Fruit fly (Drosophila melanogaster) whole organism, embryonic: ENCODE measurements around the gene CG13894.
A peak's percentile ranks its signal among the peaks of the same experiment; 100 is the strongest.

Source experiments
- ATbp ChIP-seq: fragments of 200-800 bp; sonication (Bioruptor generic); optimal IDR thresholded peaks from 2 replicates; lab custom pipeline; 2017; ENCODE audit warnings: missing biosample characterization, mild to moderate bottlenecking, missing genetic modification characterization, missing genetic modification reagents
- B-H1 ChIP-seq: fragments of 200-800 bp; sonication (Bioruptor generic); IDR thresholded peaks from 3 replicates; pipeline ENCODE4 v1.3.6; 2022; ENCODE audit warnings: missing biosample characterization, missing genetic modification characterization
- CG10431 ChIP-seq: fragments of 200-800 bp; sonication (Bioruptor generic); optimal IDR thresholded peaks from 3 replicates; lab custom pipeline; 2018; ENCODE audit warnings: missing biosample characterization, mild to moderate bottlenecking, missing genetic modification characterization
- CG1233 ChIP-seq: fragments of 200-800 bp; sonication (Bioruptor generic); optimal IDR thresholded peaks from 4 replicates; lab custom pipeline; 2018; ENCODE audit warnings: missing biosample characterization, mild to moderate bottlenecking, missing genetic modification characterization
- CG17912 ChIP-seq: fragments of 200-800 bp; sonication (Bioruptor generic); optimal IDR thresholded peaks from 2 replicates; lab custom pipeline; 2018; ENCODE audit warnings: missing biosample characterization, mild to moderate bottlenecking, missing genetic modification characterization
- CG18476 ChIP-seq: fragments of 200-800 bp; sonication (Bioruptor generic); optimal IDR thresholded peaks from 2 replicates; lab custom pipeline; 2016; ENCODE audit warnings: missing biosample characterization, mild to moderate bottlenecking, missing genetic modification characterization
- CG2202 ChIP-seq: fragments of 200-800 bp; sonication (Bioruptor generic); optimal IDR thresholded peaks from 2 replicates; lab custom pipeline; 2018; ENCODE audit warnings: missing biosample characterization, mild to moderate bottlenecking, missing genetic modification characterization
- CG30020 ChIP-seq: fragments of 200-800 bp; optimal IDR thresholded peaks from 2 replicates; lab custom pipeline; 2019; ENCODE audit warnings: missing biosample characterization, mild to moderate bottlenecking, missing genetic modification characterization, moderate library complexity
- CG34224 ChIP-seq: fragments of 200-800 bp; sonication (Bioruptor generic); IDR thresholded peaks from 3 replicates; pipeline ENCODE4 v1.3.6; 2022; ENCODE audit warnings: missing biosample characterization, missing genetic modification characterization; ENCODE audit not compliant: partially characterized antibody
- CG8388 ChIP-seq: fragments of 200-800 bp; sonication (Bioruptor generic); optimal IDR thresholded peaks from 2 replicates; lab custom pipeline; 2019; ENCODE audit warnings: missing biosample characterization, mild to moderate bottlenecking, missing genetic modification characterization, moderate library complexity
- D ChIP-seq, 2 experiments: fragments of 200-800 bp in 1 of 2; fragments of >200 bp in 1 of 2; sonication (Bioruptor generic) in 1 of 2; optimal IDR thresholded peaks; 2 replicates in 1 of 2; 3 replicates in 1 of 2; lab custom pipeline; 2017; ENCODE audit warnings: mild to moderate bottlenecking in 1 of 2, missing biosample characterization in 1 of 2, missing genetic modification characterization in 1 of 2, missing genetic modification reagents in 1 of 2
- Dfd ChIP-seq, 2 experiments: fragments of >200 bp; optimal IDR thresholded peaks; 2 replicates each; lab custom pipeline; 2017; ENCODE audit warnings: missing biosample characterization in 2 of 2, missing genetic modification characterization in 2 of 2
- Ets65A ChIP-seq: fragments of 200-800 bp; sonication (Bioruptor generic); peaks from one replicate; lab custom pipeline; 2016; ENCODE audit warnings: missing biosample characterization, missing genetic modification characterization
- HmgZ ChIP-seq: fragments of 200-800 bp; sonication (Bioruptor generic); optimal IDR thresholded peaks from 2 replicates; lab custom pipeline; 2018; ENCODE audit warnings: missing biosample characterization, mild to moderate bottlenecking, missing genetic modification characterization
- Hmr ChIP-seq: fragments of 200-800 bp; sonication (Bioruptor generic); optimal IDR thresholded peaks from 3 replicates; lab custom pipeline; 2017; ENCODE audit warnings: mild to moderate bottlenecking, missing biosample characterization, missing genetic modification reagents, missing genetic modification characterization
- Hsf ChIP-seq: fragments of 200-800 bp; sonication (Bioruptor generic); optimal IDR thresholded peaks from 3 replicates; lab custom pipeline; 2016; ENCODE audit warnings: missing biosample characterization, missing genetic modification characterization
- Oaz ChIP-seq: fragments of 200-800 bp; sonication (Bioruptor generic); IDR thresholded peaks from 2 replicates; pipeline ENCODE4 v1.3.6; 2022; ENCODE audit warnings: missing biosample characterization, missing genetic modification characterization
- PHDP ChIP-seq: fragments of 200-800 bp; sonication (Bioruptor generic); optimal IDR thresholded peaks from 3 replicates; lab custom pipeline; 2018; ENCODE audit warnings: missing biosample characterization, mild to moderate bottlenecking, missing genetic modification characterization, moderate library complexity
- Usf ChIP-seq: fragments of 200-800 bp; sonication (Bioruptor generic); optimal IDR thresholded peaks from 2 replicates; lab custom pipeline; 2017; ENCODE audit warnings: missing genotype, missing biosample characterization, missing genetic modification characterization
- ara ChIP-seq: fragments of 200-800 bp; sonication (Bioruptor generic); IDR thresholded peaks from 2 replicates; pipeline ENCODE4 v1.3.6; 2022; ENCODE audit warnings: missing biosample characterization, missing genetic modification characterization
- bbx ChIP-seq: fragments of 200-800 bp; sonication (Bioruptor generic); IDR thresholded peaks from 2 replicates; pipeline ENCODE4 v1.3.6; 2022; ENCODE audit warnings: missing biosample characterization, missing genetic modification characterization; ENCODE audit not compliant: partially characterized antibody
- bigmax ChIP-seq: fragments of 200-800 bp; sonication (Bioruptor generic); optimal IDR thresholded peaks from 2 replicates; lab custom pipeline; 2018; ENCODE audit warnings: missing biosample characterization, mild to moderate bottlenecking, missing genetic modification characterization
- br ChIP-seq: fragments of >200 bp; optimal IDR thresholded peaks from 2 replicates; lab custom pipeline; 2017
- chm ChIP-seq: fragments of 200-800 bp; sonication (Bioruptor generic); IDR thresholded peaks from 2 replicates; pipeline ENCODE4 v1.3.6; 2022; ENCODE audit warnings: missing biosample characterization, missing genetic modification characterization
- corto ChIP-seq: fragments of 200-800 bp; sonication (Bioruptor generic); optimal IDR thresholded peaks from 2 replicates; lab custom pipeline; 2016; ENCODE audit warnings: missing biosample characterization, mild to moderate bottlenecking, missing genetic modification characterization, moderate library complexity
- danr ChIP-seq: fragments of 200-800 bp; sonication (Bioruptor generic); IDR thresholded peaks from 2 replicates; pipeline ENCODE4 v1.3.6; 2022; ENCODE audit warnings: missing biosample characterization, missing genetic modification characterization
- en ChIP-seq: fragments of 200-800 bp; sonication (Bioruptor generic); optimal IDR thresholded peaks from 2 replicates; lab custom pipeline; 2016; ENCODE audit warnings: missing biosample characterization, missing genetic modification characterization
- grau ChIP-seq: fragments of 200-800 bp; optimal IDR thresholded peaks from 3 replicates; lab custom pipeline; 2019; ENCODE audit warnings: missing biosample characterization, mild to moderate bottlenecking, missing genetic modification characterization, moderate library complexity
- gsb-n ChIP-seq: fragments of 200-800 bp; sonication (Bioruptor generic); optimal IDR thresholded peaks from 3 replicates; lab custom pipeline; 2018; ENCODE audit warnings: missing biosample characterization, mild to moderate bottlenecking, missing genetic modification characterization
- hkb ChIP-seq, 2 experiments: fragments of 200-800 bp in 1 of 2; fragments of >200 bp in 1 of 2; sonication (Bioruptor generic) in 1 of 2; IDR thresholded peaks in 1 of 2; optimal IDR thresholded peaks in 1 of 2; 2 replicates each; pipeline versions ENCODE4 v1.3.6 to Lab custom; 2017 to 2022; ENCODE audit warnings: missing biosample characterization in 1 of 2, missing genetic modification characterization in 1 of 2
- inv ChIP-seq: fragments of 200-800 bp; sonication (Bioruptor generic); IDR thresholded peaks from 2 replicates; pipeline ENCODE4 v1.3.6; 2022; ENCODE audit warnings: missing biosample characterization, missing genetic modification characterization; ENCODE audit not compliant: partially characterized antibody
- lbe ChIP-seq: fragments of 200-800 bp; sonication (Bioruptor generic); optimal IDR thresholded peaks from 2 replicates; lab custom pipeline; 2016; ENCODE audit warnings: missing biosample characterization, mild to moderate bottlenecking, missing genetic modification characterization
- lilli ChIP-seq: fragments of 200-800 bp; sonication (Bioruptor generic); optimal IDR thresholded peaks from 3 replicates; lab custom pipeline; 2016; ENCODE audit warnings: missing biosample characterization, missing genetic modification characterization
- lmd ChIP-seq: fragments of 200-800 bp; sonication (Bioruptor generic); IDR thresholded peaks from 2 replicates; pipeline ENCODE4 v1.3.6; 2022; ENCODE audit warnings: missing biosample characterization, missing genetic modification characterization
- nau ChIP-seq: fragments of 200-800 bp; sonication (Bioruptor generic); optimal IDR thresholded peaks from 3 replicates; lab custom pipeline; 2017; ENCODE audit warnings: missing biosample characterization, mild to moderate bottlenecking, missing genetic modification characterization, missing genetic modification reagents
- nerfin-2 ChIP-seq: fragments of 200-800 bp; sonication (Bioruptor generic); IDR thresholded peaks from 2 replicates; pipeline ENCODE4 v1.3.6; 2022; ENCODE audit warnings: missing biosample characterization, missing genetic modification characterization; ENCODE audit not compliant: partially characterized antibody
- org-1 ChIP-seq: fragments of 200-800 bp; sonication (Bioruptor generic); optimal IDR thresholded peaks from 2 replicates; lab custom pipeline; 2017; ENCODE audit warnings: missing biosample characterization, missing genetic modification characterization
- otp ChIP-seq: fragments of 200-800 bp; sonication (Bioruptor generic); IDR thresholded peaks from 3 replicates; pipeline ENCODE4, ENCODE4 v1.3.6; 2022; ENCODE audit warnings: missing biosample characterization, missing genetic modification characterization
- repo ChIP-seq: fragments of 200-800 bp; sonication (Bioruptor generic); optimal IDR thresholded peaks from 2 replicates; lab custom pipeline; 2016; ENCODE audit warnings: missing biosample characterization, missing genetic modification characterization
- sens ChIP-seq: fragments of 200-800 bp; sonication (Bioruptor generic); peaks from one replicate; lab custom pipeline; 2016; ENCODE audit warnings: missing biosample characterization, missing genetic modification characterization
- so ChIP-seq: fragments of 200-800 bp; sonication (Bioruptor generic); IDR thresholded peaks from 3 replicates; pipeline ENCODE4 v1.3.6; 2022; ENCODE audit warnings: missing biosample characterization, missing genetic modification characterization
- vfl ChIP-seq: fragments of 200-800 bp; sonication (Bioruptor generic); optimal IDR thresholded peaks from 2 replicates; lab custom pipeline; 2016; ENCODE audit warnings: missing biosample characterization, missing genetic modification characterization
- z ChIP-seq: fragments of 200-800 bp; sonication (Bioruptor generic); IDR thresholded peaks from 3 replicates; pipeline ENCODE4 v1.3.6; 2022; ENCODE audit warnings: missing biosample characterization, missing genetic modification characterization

The CG13894 gene

DNA sequence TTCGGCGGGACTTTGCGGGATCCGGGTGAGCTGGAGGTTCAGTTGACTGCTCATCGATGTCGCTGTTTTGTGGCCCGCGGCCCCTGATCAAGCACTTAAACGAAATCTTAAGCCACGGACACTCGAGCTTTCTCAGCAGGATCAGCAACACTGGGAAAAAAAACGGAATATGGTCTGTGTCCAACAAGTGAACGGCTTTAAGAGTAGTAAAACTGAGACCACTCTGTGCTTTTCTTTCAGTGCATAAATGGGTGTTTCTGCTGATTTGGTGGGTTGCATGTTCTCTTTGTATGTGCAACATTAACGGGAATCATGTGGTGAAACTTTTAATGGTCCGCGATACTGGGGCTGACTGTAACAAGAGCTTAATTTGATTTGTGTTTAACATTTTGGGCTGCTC lies 30.4 kb upstream of the CG13894 start:
- TF ChIP-seq Oaz (GFP tag; lab: Robert Waterston, UW) = no peak
- TF ChIP-seq Usf (GFP tag; lab: Kevin White, UChicago) = no peak
- TF ChIP-seq hkb (optimal IDR thresholded peaks at IDR 0.05; lab: Kevin White, UChicago) = peak; percentile 8
- no peak for TF ChIP-seq hkb (GFP tag; IDR thresholded peaks at IDR 0.05; lab: Robert Waterston, UW)

DNA sequence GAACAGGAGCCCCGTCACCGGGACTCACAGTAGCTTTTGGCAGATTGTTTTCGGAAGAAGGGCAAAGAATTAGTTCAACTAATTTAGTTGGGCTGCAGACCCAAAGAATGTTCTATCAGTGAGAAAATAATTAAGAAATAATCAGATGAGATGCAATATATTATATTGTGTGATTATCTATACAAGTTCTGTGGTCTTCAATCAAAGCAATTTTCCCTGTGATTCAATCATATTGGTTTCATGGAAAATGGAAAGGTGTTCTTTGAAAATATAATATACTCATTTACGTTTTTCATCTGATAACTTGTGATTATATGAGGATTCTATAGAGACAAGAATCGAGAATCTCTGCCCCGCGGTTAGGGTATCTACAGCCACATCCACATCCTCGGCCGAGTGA lies 29.6 kb upstream of the CG13894 start:
- TF ChIP-seq inv (GFP tag; lab: Robert Waterston, UW) (no peak), sens (GFP tag; lab: Kevin White, UChicago) (peak; percentile 49), CG1233 (GFP tag; lab: Kevin White, UChicago) (no peak), PHDP (tag; lab: Kevin White, UChicago) (no peak)

DNA sequence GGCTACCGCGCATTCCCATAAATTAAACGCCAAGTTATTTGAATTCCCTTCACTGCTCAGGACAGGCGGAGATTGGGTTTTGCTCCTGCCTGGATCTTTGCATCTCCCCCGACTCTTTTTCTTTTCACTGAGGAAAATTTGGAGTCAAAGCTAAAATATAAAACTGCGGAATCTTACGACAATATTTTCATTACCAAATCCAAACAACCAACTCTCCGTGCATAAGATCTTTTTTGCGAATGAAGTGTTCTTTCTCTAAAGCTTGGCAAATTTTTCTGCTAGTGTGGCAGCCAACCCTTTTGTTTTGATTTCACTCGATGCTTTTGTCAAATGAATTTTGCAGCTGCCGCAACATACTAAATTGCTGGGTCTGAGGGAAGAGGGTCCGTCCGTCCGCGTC lies 28.9 kb upstream of the CG13894 start:
- TF ChIP-seq CG8388 (no peak), bigmax (GFP tag; lab: Kevin White, UChicago) (no peak), otp (no peak), br (lab: Kevin White, UChicago) (no peak), corto (GFP tag; lab: Kevin White, UChicago) (peak; percentile 81), CG17912 (GFP tag; lab: Kevin White, UChicago) (no peak), vfl (GFP tag; lab: Kevin White, UChicago) (no peak), org-1 (GFP tag; lab: Kevin White, UChicago) (no peak), lilli (no peak), Ets65A (GFP tag; lab: Kevin White, UChicago) (peak; percentile 70), lmd (GFP tag; lab: Robert Waterston, UW) (no peak), Hmr (GFP tag; lab: Kevin White, UChicago) (no peak), lbe (GFP tag; lab: Kevin White, UChicago) (peak; percentile 85), so (GFP tag; lab: Robert Waterston, UW) (no peak), Dfd (GFP tag; optimal IDR thresholded peaks at IDR 0.05; lab: Kevin White, UChicago) (no peak), CG2202 (tag; lab: Kevin White, UChicago) (no peak)

DNA sequence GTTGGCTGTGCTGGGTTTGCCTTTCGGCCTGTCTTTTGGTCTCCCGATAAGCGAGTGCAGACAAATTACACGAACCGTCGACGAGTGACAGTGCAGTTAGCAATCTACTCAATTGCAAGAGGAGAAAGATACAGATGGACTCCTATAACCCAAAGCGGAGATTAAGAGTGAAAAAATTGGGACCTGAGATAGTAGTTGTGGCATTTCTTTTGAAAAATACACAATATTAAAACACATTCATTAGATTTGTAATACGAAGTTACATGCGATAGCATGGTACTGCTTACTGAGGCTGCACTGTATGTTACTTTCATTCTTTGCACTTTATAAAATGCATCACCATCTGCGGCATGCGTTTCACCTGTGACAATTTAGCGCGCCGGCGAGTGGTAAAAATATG lies 28.2 kb upstream of the CG13894 start:
- peak; percentile 34; the same call in 1 of the 2 replicates for TF ChIP-seq chm (GFP tag; lab: Robert Waterston, UW)
- peak; percentile 36 for TF ChIP-seq grau (tag; lab: Kevin White, UChicago)
- TF ChIP-seq en (GFP tag; lab: Kevin White, UChicago) = no peak
- TF ChIP-seq z (GFP tag; lab: Robert Waterston, UW) = 0 out of 3 replicates have a peak, but pooled peaks have one; percentile 29
- TF ChIP-seq CG30020 (tag; lab: Kevin White, UChicago) = no peak
- TF ChIP-seq ara (GFP tag; lab: Robert Waterston, UW) = 0 out of 2 replicates have a peak, but pooled peaks have one; percentile 15
- TF ChIP-seq sens (GFP tag; lab: Kevin White, UChicago) = peak; percentile 79

DNA sequence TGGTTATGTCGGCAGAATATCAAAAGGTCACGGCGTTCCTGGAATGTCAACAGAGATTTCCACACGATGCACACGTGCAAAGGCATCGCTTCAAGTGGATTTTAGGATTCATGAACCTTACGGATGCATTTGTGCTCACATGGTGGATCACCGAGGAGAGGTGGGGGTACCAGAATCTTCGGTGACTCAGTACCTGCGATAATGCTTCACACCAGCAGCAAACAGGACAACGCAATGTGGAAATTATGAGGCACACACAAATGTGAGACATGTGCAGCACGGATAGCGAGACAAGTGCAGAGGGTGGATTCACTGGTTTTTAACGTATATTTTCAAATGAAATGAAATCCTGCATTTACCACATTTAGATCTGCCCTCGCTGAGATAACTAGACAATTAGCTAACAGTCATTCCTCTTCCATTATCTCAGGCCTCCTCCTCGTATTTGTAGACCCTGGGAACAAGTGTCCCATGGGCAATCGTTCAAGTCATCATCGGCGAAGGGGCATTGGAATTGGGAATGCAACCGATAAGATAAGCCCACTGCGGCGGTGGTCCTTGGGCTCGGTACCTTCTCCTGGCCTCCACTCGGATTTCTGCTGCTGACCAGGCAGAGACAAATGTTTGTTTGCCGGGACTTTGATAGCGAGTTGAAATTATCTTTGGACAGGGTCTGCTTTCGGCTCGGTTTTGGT lies 27.7 kb upstream of the CG13894 start:
- no peak for TF ChIP-seq nerfin-2 (GFP tag; lab: Robert Waterston, UW)
- no peak for TF ChIP-seq gsb-n
- TF ChIP-seq nau = no peak
- TF ChIP-seq danr (GFP tag; lab: Robert Waterston, UW) = no peak
- no peak for TF ChIP-seq B-H1
- no peak for TF ChIP-seq repo (GFP tag; lab: Kevin White, UChicago)
- TF ChIP-seq bbx (GFP tag; lab: Robert Waterston, UW) = 0 out of 2 replicates have a peak, but pooled peaks have one; percentile 25
- TF ChIP-seq D (optimal IDR thresholded peaks at IDR 0.05; lab: Kevin White, UChicago) = peak; percentile 90
- no peak for TF ChIP-seq D (GFP tag; optimal IDR thresholded peaks at IDR 0.05; lab: Kevin White, UChicago)
- TF ChIP-seq CG10431 (GFP tag; lab: Kevin White, UChicago) = no peak
- no peak for TF ChIP-seq ATbp (GFP tag; lab: Kevin White, UChicago)
- no peak for TF ChIP-seq HmgZ (tag; lab: Kevin White, UChicago)
- TF ChIP-seq CG18476 (GFP tag; lab: Kevin White, UChicago) = peak; percentile 98
- TF ChIP-seq CG34224 (GFP tag; lab: Robert Waterston, UW) = no peak
- no peak for TF ChIP-seq Hsf
